Worm (Caenorhabditis elegans) whole organism, mixed stage, embryonic: ENCODE measurements around the gene snap-29.

Source experiments
- snpc-4 ChIP-seq: fragments of 150-350 bp; optimal IDR thresholded peaks from 2 replicates; lab custom pipeline; 2014; ENCODE audit warnings: missing biosample characterization, missing genetic modification characterization
- unc-62 ChIP-seq: fragments of 150-350 bp; optimal IDR thresholded peaks from 2 replicates; lab custom pipeline; 2014; ENCODE audit warnings: missing biosample characterization, missing genetic modification reagents, missing genetic modification characterization

ce11 chrIII:8815699-8816098 lies 39.6 kb downstream of the snap-29 start:
- peak; percentile 37 for TF ChIP-seq unc-62 (GFP tag; lab: Kevin White, UChicago)
- no peak for TF ChIP-seq snpc-4 (tag; lab: Kevin White, UChicago)
